Worm (Caenorhabditis elegans): ENCODE measurements around the gene Y69H2.15.

- no peak for TF ChIP-seq lsy-2 (tag; optimal IDR thresholded peaks at IDR 0.05)
- TF ChIP-seq ceh-39 (tag; optimal IDR thresholded peaks at IDR 0.05): no peak
- TF ChIP-seq nhr-12 (tag; optimal IDR thresholded peaks at IDR 0.05): no peak
- no peak for TF ChIP-seq unc-39 (tag; optimal IDR thresholded peaks at IDR 0.05)
Observed at ce11 chrV:18581393-18582113, 45.1 kb downstream of the Y69H2.15 start.

Data from whole organism, mixed stage, embryonic.